Fruit fly (Drosophila melanogaster): ENCODE results near the gene Crz.

The Crz gene

dm6 chr3R:14314554-14314953 is at the start of gene Crz:
TSS of gene Crz (plus strand) at chr3R:14314854.
- TF ChIP-seq sv (GFP tag; optimal IDR thresholded peaks at IDR 0.05) (no peak), Myc (optimal IDR thresholded peaks at IDR 0.05) (no peak), h (GFP tag; optimal IDR thresholded peaks at IDR 0.05) (no peak), CG32264 (GFP tag; optimal IDR thresholded peaks at IDR 0.05) (no peak), GATAd (GFP tag; optimal IDR thresholded peaks at IDR 0.05) (no peak), usp (GFP tag; optimal IDR thresholded peaks at IDR 0.05) (no peak), brk (GFP tag; optimal IDR thresholded peaks at IDR 0.05) (no peak), HLH106 (tag; optimal IDR thresholded peaks at IDR 0.05) (no peak), Rel (GFP tag; optimal IDR thresholded peaks at IDR 0.05) (no peak), Rel (tag; optimal IDR thresholded peaks at IDR 0.05) (no peak), Hr83 (GFP tag; optimal IDR thresholded peaks at IDR 0.05; ENCODE audit: poor library complexity, severe bottlenecking) (no peak), pan (optimal IDR thresholded peaks at IDR 0.05) (no peak), Hr78 (GFP tag; optimal IDR thresholded peaks at IDR 0.05) (no peak), Dfd (GFP tag; optimal IDR thresholded peaks at IDR 0.05) (no peak), N (GFP tag; optimal IDR thresholded peaks at IDR 0.05) (no peak), sage (GFP tag; optimal IDR thresholded peaks at IDR 0.05) (no peak), tai (GFP tag; optimal IDR thresholded peaks at IDR 0.05) (no peak), CrebA (GFP tag; optimal IDR thresholded peaks at IDR 0.05; ENCODE audit: borderline replicate concordance) (no peak), Vsx2 (GFP tag; optimal IDR thresholded peaks at IDR 0.05; ENCODE audit: partially characterized antibody) (no peak)

dm6 chr3R:14275519-14276172 is 39.0 kb upstream of the Crz start:
- TF ChIP-seq Vsx2 (GFP tag; optimal IDR thresholded peaks at IDR 0.05; ENCODE audit: partially characterized antibody) (peak; percentile 92), GATAd (GFP tag; optimal IDR thresholded peaks at IDR 0.05) (no peak), h (GFP tag; optimal IDR thresholded peaks at IDR 0.05) (no peak), CG9705 (GFP tag; optimal IDR thresholded peaks at IDR 0.05) (no peak), sage (GFP tag; optimal IDR thresholded peaks at IDR 0.05) (no peak), CrebA (GFP tag; optimal IDR thresholded peaks at IDR 0.05; ENCODE audit: borderline replicate concordance) (no peak), Abd-B (GFP tag; optimal IDR thresholded peaks at IDR 0.05) (no peak), usp (GFP tag; optimal IDR thresholded peaks at IDR 0.05) (no peak), sv (GFP tag; optimal IDR thresholded peaks at IDR 0.05) (no peak), Myc (optimal IDR thresholded peaks at IDR 0.05) (no peak), Dif (GFP tag; optimal IDR thresholded peaks at IDR 0.05; ENCODE audit: partially characterized antibody) (peak; percentile 52), Sp1 (GFP tag; optimal IDR thresholded peaks at IDR 0.05) (peak; percentile 74), Dfd (GFP tag; optimal IDR thresholded peaks at IDR 0.05) (no peak), Hr78 (GFP tag; optimal IDR thresholded peaks at IDR 0.05) (no peak), dmrt93B (GFP tag; optimal IDR thresholded peaks at IDR 0.05) (peak; percentile 0), Hnf4 (GFP tag; optimal IDR thresholded peaks at IDR 0.05) (no peak), Jra (GFP tag; optimal IDR thresholded peaks at IDR 0.05) (no peak), pan (optimal IDR thresholded peaks at IDR 0.05) (no peak), fru (GFP tag; optimal IDR thresholded peaks at IDR 0.05) (no peak), ey (GFP tag; optimal IDR thresholded peaks at IDR 0.05) (no peak), Rel (GFP tag; optimal IDR thresholded peaks at IDR 0.05) (no peak), Rel (tag; optimal IDR thresholded peaks at IDR 0.05) (no peak), rgr (GFP tag; optimal IDR thresholded peaks at IDR 0.05) (no peak), CG32264 (GFP tag; optimal IDR thresholded peaks at IDR 0.05) (no peak), woc (GFP tag; optimal IDR thresholded peaks at IDR 0.05) (no peak), dsf (GFP tag; optimal IDR thresholded peaks at IDR 0.05; ENCODE audit: borderline replicate concordance) (no peak), lola (GFP tag; optimal IDR thresholded peaks at IDR 0.05) (no peak), OdsH (GFP tag; optimal IDR thresholded peaks at IDR 0.05) (peak; percentile 61), Hr83 (GFP tag; optimal IDR thresholded peaks at IDR 0.05; ENCODE audit: poor library complexity, severe bottlenecking) (no peak), N (GFP tag; optimal IDR thresholded peaks at IDR 0.05) (no peak), dl (GFP tag; optimal IDR thresholded peaks at IDR 0.05; ENCODE audit: insufficient read depth in 1 of 2, partially characterized antibody in 2 of 2) (no peak), Mio (GFP tag; optimal IDR thresholded peaks at IDR 0.05) (no peak), HLH106 (tag; optimal IDR thresholded peaks at IDR 0.05) (peak; percentile 49), brk (GFP tag; optimal IDR thresholded peaks at IDR 0.05) (no peak), br (GFP tag; optimal IDR thresholded peaks at IDR 0.05) (no peak), jim (GFP tag; optimal IDR thresholded peaks at IDR 0.05) (no peak), tai (GFP tag; optimal IDR thresholded peaks at IDR 0.05) (no peak), psq (GFP tag; optimal IDR thresholded peaks at IDR 0.05) (peak; percentile 64), foxo (GFP tag; optimal IDR thresholded peaks at IDR 0.05) (peak in 1 of 2 experiments; percentile 59)

All from whole organism, wandering third instar larva.